Fruit fly (Drosophila melanogaster) ovary, adult (tissue): ENCODE data around the gene Gr64c.
A peak's percentile ranks its signal among the peaks of the same experiment; 100 is the strongest.

Experiments used
- CG17801 ChIP-seq: fragments of 200-800 bp; optimal IDR thresholded peaks from 2 replicates; lab custom pipeline; 2019; ENCODE audit warnings: missing biosample characterization, mild to moderate bottlenecking, missing genetic modification characterization, moderate library complexity; ENCODE audit not compliant: partially characterized antibody

Gr64c gene

dm6 chr3L:4069069-4069468 lies 40.7 kb downstream of the Gr64c start, which contains the start of gene CG32259:
TSS of gene CG32259 (plus strand) at chr3L:4069369.
- TF ChIP-seq CG17801: no peak

- TF ChIP-seq CG17801: peak; percentile 65
Measured at dm6 chr3L:4070221-4070995, 42.0 kb downstream of the Gr64c start.

- no peak for TF ChIP-seq CG17801
Measured at dm6 chr3L:4070996-4071379, 42.6 kb downstream of the Gr64c start.

- peak; percentile 66 for TF ChIP-seq CG17801
Measured at dm6 chr3L:4071561-4072049, 43.2 kb downstream of the Gr64c start, which contains the start of gene wit. TSS of gene wit (minus strand) at chr3L:4071717.

dm6 chr3L:4072717-4073116 lies 44.3 kb downstream of the Gr64c start:
- TF ChIP-seq CG17801: no peak

- no peak for TF ChIP-seq CG17801
Measured at dm6 chr3L:4073755-4074154, 45.4 kb downstream of the Gr64c start, which contains the start of gene Faa. TSS of gene Faa (minus strand) at chr3L:4073954.

- no peak for TF ChIP-seq CG17801
Measured at dm6 chr3L:4076907-4077306, 48.5 kb downstream of the Gr64c start.

- no peak for TF ChIP-seq CG17801
Measured at dm6 chr3L:4080278-4080677, 51.9 kb downstream of the Gr64c start.

dm6 chr3L:4081243-4081642 lies 52.8 kb downstream of the Gr64c start:
- no peak for TF ChIP-seq CG17801
